Fruit fly (Drosophila melanogaster) whole organism, adult: Measurements from ENCODE around the gene Dyro.

Experiments used
- CG12768 ChIP-seq: fragments of 200-800 bp; sonication (Bioruptor generic); optimal IDR thresholded peaks from 2 replicates; lab custom pipeline; 2017; ENCODE audit warnings: missing biosample characterization, missing genetic modification characterization, mild to moderate bottlenecking, moderate library complexity, missing genetic modification reagents
- CG1620 ChIP-seq: fragments of 200-800 bp; sonication (Bioruptor generic); optimal IDR thresholded peaks from 2 replicates; lab custom pipeline; 2016; ENCODE audit warnings: missing biosample characterization, missing genetic modification characterization
- CG33017 ChIP-seq: fragments of 200-800 bp; sonication (Bioruptor generic); optimal IDR thresholded peaks from 2 replicates; lab custom pipeline; 2018; ENCODE audit warnings: missing biosample characterization, mild to moderate bottlenecking, missing genetic modification characterization, moderate library complexity
- CG5204 ChIP-seq: fragments of 200-800 bp; sonication (Bioruptor generic); optimal IDR thresholded peaks from 2 replicates; lab custom pipeline; 2016; ENCODE audit warnings: missing biosample characterization, missing genetic modification characterization
- CG7045 ChIP-seq: fragments of 200-800 bp; sonication (Bioruptor generic); optimal IDR thresholded peaks from 2 replicates; lab custom pipeline; 2017; ENCODE audit warnings: missing biosample characterization, mild to moderate bottlenecking, missing genetic modification characterization
- CG7101 ChIP-seq: fragments of 200-800 bp; sonication (Bioruptor generic); optimal IDR thresholded peaks from 2 replicates; lab custom pipeline; 2018; ENCODE audit warnings: missing biosample characterization, mild to moderate bottlenecking, missing genetic modification characterization, moderate library complexity
- Hr96 ChIP-seq: fragments of 200-800 bp; sonication (Bioruptor generic); optimal IDR thresholded peaks from 2 replicates; lab custom pipeline; 2016; ENCODE audit warnings: missing biosample characterization, missing genetic modification characterization
- Mnt ChIP-seq: fragments of 200-800 bp; sonication (Bioruptor generic); optimal IDR thresholded peaks from 2 replicates; lab custom pipeline; 2016; ENCODE audit warnings: missing biosample characterization, mild to moderate bottlenecking, missing genetic modification characterization
- cic ChIP-seq: fragments of 200-800 bp; sonication (Bioruptor generic); optimal IDR thresholded peaks from 2 replicates; lab custom pipeline; 2017; ENCODE audit warnings: missing biosample characterization, mild to moderate bottlenecking, missing genetic modification characterization, moderate library complexity
- kay ChIP-seq: fragments of 200-800 bp; sonication (Bioruptor generic); peaks from one replicate; lab custom pipeline; 2016; ENCODE audit warnings: missing biosample characterization, missing genetic modification characterization, borderline replicate concordance
- pad ChIP-seq: fragments of 200-800 bp; sonication (Bioruptor generic); optimal IDR thresholded peaks from 3 replicates; lab custom pipeline; 2017; ENCODE audit warnings: missing biosample characterization, missing genetic modification characterization, mild to moderate bottlenecking, moderate library complexity, missing genetic modification reagents
- tj ChIP-seq: fragments of 200-800 bp; sonication (Bioruptor generic); optimal IDR thresholded peaks from 3 replicates; lab custom pipeline; 2017; ENCODE audit warnings: missing biosample characterization, mild to moderate bottlenecking, missing genetic modification characterization, moderate library complexity
- toe ChIP-seq: fragments of 200-800 bp; sonication (Bioruptor generic); optimal IDR thresholded peaks from 2 replicates; lab custom pipeline; 2016; ENCODE audit warnings: missing biosample characterization, missing genetic modification characterization

dm6 chr3L:11296150-11296800, 556 bp upstream of the Dyro start:
- TF ChIP-seq CG7045 (GFP tag; lab: Kevin White, UChicago) (peak; percentile 54), kay (GFP tag; lab: Kevin White, UChicago) (peak; percentile 86), CG1620 (GFP tag; lab: Kevin White, UChicago) (no peak), pad (GFP tag; lab: Kevin White, UChicago) (peak; percentile 44), cic (GFP tag; lab: Kevin White, UChicago) (no peak), CG12768 (GFP tag; lab: Kevin White, UChicago) (no peak), CG7101 (tag; lab: Kevin White, UChicago) (peak; percentile 62), CG33017 (tag; lab: Kevin White, UChicago) (peak; percentile 8), toe (GFP tag; lab: Kevin White, UChicago) (peak; percentile 31), CG5204 (GFP tag; lab: Kevin White, UChicago) (peak; percentile 68), Mnt (GFP tag; lab: Kevin White, UChicago) (no peak), tj (peak; percentile 100), Hr96 (GFP tag; lab: Kevin White, UChicago) (no peak)
